Worm (Caenorhabditis elegans) whole organism, midembryonic: ENCODE results near the gene acc-1.

Source experiments
- tab-1 ChIP-seq: fragments of 200-800 bp; sonication (Bioruptor generic); IDR thresholded peaks from 2 replicates; pipeline ENCODE4 v1.3.6; 2022; ENCODE audit warnings: missing genetic modification characterization, missing compliant biosample characterization
- ztf-23 ChIP-seq: fragments of 200-800 bp; sonication (Bioruptor generic); IDR thresholded peaks from 2 replicates; pipeline ENCODE4 v1.3.6; 2022; ENCODE audit warnings: missing genetic modification reagents, missing genetic modification characterization, missing compliant biosample characterization

- TF ChIP-seq tab-1 (GFP tag; lab: Robert Waterston, UW) (no peak), ztf-23 (GFP tag; lab: Robert Waterston, UW) (no peak)
These were observed 46.9 kb upstream of the acc-1 start for ce11 chrIV:9610923-9611322.
